Fruit fly (Drosophila melanogaster) whole organism, pupa: Measurements from ENCODE around the gene 5-HT7.

Source experiments
- CG10348 ChIP-seq: fragments of 200-800 bp; sonication (Bioruptor generic); IDR thresholded peaks from 2 replicates; pipeline ENCODE4 v1.3.6; 2022; ENCODE audit warnings: missing biosample characterization, missing genetic modification characterization
- CG13204 ChIP-seq: fragments of 200-800 bp; sonication (Bioruptor generic); optimal IDR thresholded peaks from 2 replicates; lab custom pipeline; 2018; ENCODE audit warnings: missing biosample characterization, mild to moderate bottlenecking, missing genetic modification characterization, moderate library complexity
- CG32121 ChIP-seq: fragments of 200-800 bp; sonication (Bioruptor generic); IDR thresholded peaks from 2 replicates; pipeline ENCODE4 v1.3.6; 2022; ENCODE audit warnings: missing biosample characterization, missing genetic modification characterization
- CG34367 ChIP-seq: fragments of 200-800 bp; sonication (Bioruptor generic); optimal IDR thresholded peaks from 2 replicates; lab custom pipeline; 2018; ENCODE audit warnings: missing biosample characterization, mild to moderate bottlenecking, missing genetic modification characterization
- CG8159 ChIP-seq: fragments of 200-800 bp; sonication (Bioruptor generic); optimal IDR thresholded peaks from 3 replicates; lab custom pipeline; 2018; ENCODE audit warnings: missing biosample characterization, mild to moderate bottlenecking, missing genetic modification characterization, moderate library complexity
- CG8301 ChIP-seq: fragments of 200-800 bp; sonication (Bioruptor generic); optimal IDR thresholded peaks from 2 replicates; lab custom pipeline; 2018; ENCODE audit warnings: missing biosample characterization, mild to moderate bottlenecking, missing genetic modification characterization
- CG9948 ChIP-seq: fragments of 200-800 bp; sonication (Bioruptor generic); optimal IDR thresholded peaks from 2 replicates; lab custom pipeline; 2018; ENCODE audit warnings: missing biosample characterization, mild to moderate bottlenecking, missing genetic modification characterization, moderate library complexity
- D1 ChIP-seq: fragments of 200-800 bp; sonication (Bioruptor generic); optimal IDR thresholded peaks from 2 replicates; lab custom pipeline; 2018; ENCODE audit warnings: missing biosample characterization, mild to moderate bottlenecking, missing genetic modification characterization, moderate library complexity
- EcR ChIP-seq: fragments of 200-800 bp; sonication (Bioruptor generic); optimal IDR thresholded peaks from 3 replicates; lab custom pipeline; 2019; ENCODE audit warnings: missing biosample characterization, missing genetic modification characterization, mild to moderate bottlenecking, moderate library complexity, missing genetic modification reagents
- Pif1A ChIP-seq: fragments of 200-800 bp; sonication (Bioruptor generic); optimal IDR thresholded peaks from 3 replicates; lab custom pipeline; 2016; ENCODE audit warnings: missing biosample characterization, missing genetic modification characterization
- Snoo ChIP-seq: fragments of 200-800 bp; sonication (Bioruptor generic); optimal IDR thresholded peaks from 3 replicates; lab custom pipeline; 2017; ENCODE audit warnings: missing biosample characterization, mild to moderate bottlenecking, missing genetic modification characterization, inconsistent platforms

- TF ChIP-seq EcR (GFP tag; lab: Kevin White, UChicago) (no peak), Snoo (no peak), CG8301 (no peak), CG9948 (tag; lab: Kevin White, UChicago) (no peak), CG8159 (tag; lab: Kevin White, UChicago) (no peak), CG32121 (no peak), CG10348 (GFP tag; lab: Robert Waterston, UW) (no peak), CG34367 (tag; lab: Kevin White, UChicago) (no peak), Pif1A (GFP tag; lab: Kevin White, UChicago) (no peak), CG13204 (peak; percentile 63), D1 (tag; lab: Kevin White, UChicago) (no peak)
Observed at dm6 chr3R:31016715-31017114, at the start of gene 5-HT7.
